Fruit fly (Drosophila melanogaster) S2 (cell line): ENCODE measurements around the gene CG14096.
A peak's percentile ranks its signal among the peaks of the same experiment; 100 is the strongest.
"Not testable (repeated sequence)": the region's sequence is repeated elsewhere in the genome, so short reads cannot be mapped to it uniquely, and the experiment has no call there.

Source experiments
- CG8478 ChIP-seq: fragments of >200 bp; optimal IDR thresholded peaks from 2 replicates; lab custom pipeline; 2018
- CTCF ChIP-seq, 2 experiments: fragments of >200 bp; optimal IDR thresholded peaks; 2 replicates each; lab custom pipeline; 2018

The CG14096 gene

DNA sequence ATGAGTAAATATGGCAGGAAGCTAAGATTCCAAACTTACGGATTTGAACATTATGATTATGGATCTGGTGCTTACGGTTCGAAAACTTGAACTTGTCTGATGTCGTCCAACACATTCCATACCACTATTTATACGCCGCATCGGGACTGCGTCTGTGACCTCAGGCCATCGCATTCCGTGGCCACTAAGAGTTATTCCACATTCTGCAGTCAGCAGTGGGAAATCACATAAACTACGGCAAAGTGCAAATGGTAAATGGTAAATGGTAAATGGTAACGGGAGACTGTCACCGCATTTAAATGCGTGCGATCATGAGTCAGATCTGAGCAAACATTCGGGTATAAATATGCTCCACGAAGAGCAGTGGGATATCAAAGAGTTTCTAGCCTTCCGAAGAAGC lies at the start of gene CG14096, which contains the start of gene CG32214:
TSS of gene CG14096 (minus strand) at position 101 of the 400 bp plus-strand sequence.
TSS of gene CG32214 (plus strand) at position 368 of the 400 bp plus-strand sequence.
- not testable (repeated sequence) for TF ChIP-seq CTCF (optimal IDR thresholded peaks at IDR 0.05; lab: Kevin White, UChicago); CG8478 (lab: Kevin White, UChicago)

dm6 chr3L:19516547-19516946 lies 49.7 kb upstream of the CG14096 start:
- TF ChIP-seq CG8478 (lab: Kevin White, UChicago) (no peak), CTCF (optimal IDR thresholded peaks at IDR 0.05; lab: Kevin White, UChicago) (peak; percentile 90 to 96)

dm6 chr3L:19512672-19513071 lies 45.8 kb upstream of the CG14096 start:
- TF ChIP-seq CTCF (optimal IDR thresholded peaks at IDR 0.05; lab: Kevin White, UChicago) (no peak), CG8478 (lab: Kevin White, UChicago) (no peak)

DNA sequence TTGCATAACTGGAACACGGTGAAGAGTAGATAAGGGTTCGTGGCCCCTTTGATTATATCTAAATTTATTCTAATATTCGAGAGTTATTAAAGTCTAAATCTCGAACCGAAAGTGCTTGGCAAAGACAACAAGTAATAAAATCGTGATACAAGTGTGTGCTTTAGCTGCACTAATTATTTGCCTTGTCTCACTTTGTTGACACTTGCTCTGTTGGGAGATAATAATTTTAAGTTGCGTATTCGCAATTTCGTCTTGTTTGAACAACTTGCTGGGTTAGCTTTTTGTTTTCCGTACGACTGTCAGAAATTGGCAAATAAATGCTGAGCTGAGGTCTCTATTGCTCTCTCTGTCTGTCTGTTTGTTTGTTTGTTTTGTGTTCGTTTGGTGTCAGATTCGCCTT lies 37.8 kb upstream of the CG14096 start:
- TF ChIP-seq CG8478 (lab: Kevin White, UChicago): no peak
- no peak for TF ChIP-seq CTCF (optimal IDR thresholded peaks at IDR 0.05; lab: Kevin White, UChicago)

DNA sequence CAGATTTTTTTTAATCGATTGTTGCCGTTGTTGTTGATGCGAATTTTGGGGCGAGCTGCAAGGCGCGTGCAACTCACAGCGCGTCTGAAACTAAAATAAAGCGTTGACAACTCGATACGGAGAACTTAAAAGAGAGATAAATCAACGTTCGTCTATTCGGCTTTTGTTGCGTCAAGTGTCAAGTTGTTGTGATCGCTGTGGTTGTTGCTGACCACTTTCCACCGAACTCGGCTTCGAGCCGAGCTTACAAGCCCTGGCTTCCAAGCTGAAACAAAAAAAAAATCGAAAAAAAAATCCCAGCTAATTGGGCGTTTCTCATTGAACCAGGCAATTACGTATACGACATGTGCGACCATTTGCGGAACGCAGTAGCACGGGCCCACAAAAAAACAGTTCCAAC lies 36.9 kb upstream of the CG14096 start, which contains the start of gene CG9452:
TSS of gene CG9452 (minus strand) at position 101 of the 400 bp plus-strand sequence.
- TF ChIP-seq CG8478 (lab: Kevin White, UChicago) (no peak), CTCF (optimal IDR thresholded peaks at IDR 0.05; lab: Kevin White, UChicago) (no peak)

DNA sequence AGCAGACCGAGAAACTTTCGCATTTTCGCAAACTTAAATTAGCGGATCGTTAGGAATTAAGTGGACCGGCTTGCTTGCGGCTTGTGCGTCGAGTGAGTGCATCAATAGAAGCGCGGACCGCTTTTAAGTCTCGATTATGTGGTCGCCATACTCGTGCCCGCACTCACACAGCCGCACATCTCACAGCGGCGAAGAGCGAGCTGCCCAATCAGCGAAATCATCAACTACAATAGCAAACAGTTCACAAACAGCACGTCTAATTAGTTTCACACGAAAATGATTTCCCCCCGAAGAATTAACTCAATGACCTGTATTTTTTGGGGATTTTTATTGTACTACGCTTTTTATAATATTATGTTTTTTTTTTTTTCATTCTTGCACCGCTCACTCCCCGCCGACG lies 33.8 kb upstream of the CG14096 start, which contains the start of gene CG9451:
TSS of gene CG9451 (minus strand) at position 101 of the 400 bp plus-strand sequence.
- TF ChIP-seq CTCF (optimal IDR thresholded peaks at IDR 0.05; lab: Kevin White, UChicago) (no peak), CG8478 (lab: Kevin White, UChicago) (no peak)

DNA sequence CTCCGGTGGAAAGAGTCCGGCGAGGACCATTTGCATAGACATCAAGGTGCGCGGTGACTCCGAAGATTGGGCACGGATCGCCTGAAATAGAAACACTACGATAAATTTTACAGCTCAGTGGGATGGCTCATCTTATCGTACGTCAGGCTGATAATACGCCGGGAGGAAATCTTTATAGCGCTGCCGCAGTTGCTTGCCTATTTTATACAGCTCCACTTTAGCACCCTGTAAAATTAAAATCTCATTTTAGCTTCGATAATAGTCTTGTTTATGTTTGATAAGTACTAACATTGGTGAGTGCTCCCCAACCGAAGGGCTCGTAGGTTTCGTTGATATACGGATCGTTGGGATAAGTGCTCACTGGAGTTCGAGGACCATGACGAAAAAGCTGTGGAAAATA lies 32.5 kb upstream of the CG14096 start:
- TF ChIP-seq CTCF (optimal IDR thresholded peaks at IDR 0.05; lab: Kevin White, UChicago) (no peak), CG8478 (lab: Kevin White, UChicago) (no peak)

dm6 chr3L:19497623-19498022 lies 30.7 kb upstream of the CG14096 start, which contains the start of gene CG9449:
CG9449 (minus strand) TSS chr3L:19497723.
- TF ChIP-seq CTCF (optimal IDR thresholded peaks at IDR 0.05; lab: Kevin White, UChicago) (no peak), CG8478 (lab: Kevin White, UChicago) (no peak)

- TF ChIP-seq CTCF (optimal IDR thresholded peaks at IDR 0.05; lab: Kevin White, UChicago) (no peak), CG8478 (lab: Kevin White, UChicago) (no peak)
These were observed 30.3 kb upstream of the CG14096 start for dm6 chr3L:19497135-19497534.

- no peak for TF ChIP-seq CTCF (optimal IDR thresholded peaks at IDR 0.05; lab: Kevin White, UChicago)
- no peak for TF ChIP-seq CG8478 (lab: Kevin White, UChicago)
These were observed 29.7 kb upstream of the CG14096 start for dm6 chr3L:19496600-19496999.

DNA sequence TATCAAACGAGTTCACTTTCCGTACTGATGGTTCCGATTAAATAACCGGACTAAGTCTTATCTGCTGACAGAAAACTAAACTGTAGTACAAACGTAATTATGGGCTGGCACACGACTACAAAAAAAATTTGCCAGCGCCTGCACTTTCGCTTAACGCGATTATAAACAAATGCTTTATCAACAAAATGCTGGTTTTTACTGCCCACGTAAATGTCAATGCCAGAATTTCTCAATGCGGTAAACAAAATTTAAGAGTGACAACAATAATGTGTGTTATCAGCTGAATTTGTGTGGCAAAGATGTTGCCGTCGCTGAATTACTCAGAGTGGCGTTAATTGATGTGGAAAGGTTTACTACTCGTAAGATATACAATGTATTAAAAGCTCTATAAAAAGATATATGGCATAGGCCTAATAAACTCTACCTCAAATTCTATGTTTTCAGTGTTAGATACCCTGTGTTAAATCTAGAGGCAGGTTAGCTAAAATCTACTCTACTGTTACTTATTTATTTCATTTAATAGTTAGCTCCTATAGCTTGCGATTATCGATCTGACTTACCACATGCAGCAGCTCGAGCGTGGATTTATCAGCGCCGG lies 29.2 kb upstream of the CG14096 start:
- no peak for TF ChIP-seq CTCF (optimal IDR thresholded peaks at IDR 0.05; lab: Kevin White, UChicago)
- TF ChIP-seq CG8478 (lab: Kevin White, UChicago): no peak

dm6 chr3L:19494954-19495353 lies 28.1 kb upstream of the CG14096 start:
- TF ChIP-seq CG8478 (lab: Kevin White, UChicago) (no peak), CTCF (optimal IDR thresholded peaks at IDR 0.05; lab: Kevin White, UChicago) (no peak)

DNA sequence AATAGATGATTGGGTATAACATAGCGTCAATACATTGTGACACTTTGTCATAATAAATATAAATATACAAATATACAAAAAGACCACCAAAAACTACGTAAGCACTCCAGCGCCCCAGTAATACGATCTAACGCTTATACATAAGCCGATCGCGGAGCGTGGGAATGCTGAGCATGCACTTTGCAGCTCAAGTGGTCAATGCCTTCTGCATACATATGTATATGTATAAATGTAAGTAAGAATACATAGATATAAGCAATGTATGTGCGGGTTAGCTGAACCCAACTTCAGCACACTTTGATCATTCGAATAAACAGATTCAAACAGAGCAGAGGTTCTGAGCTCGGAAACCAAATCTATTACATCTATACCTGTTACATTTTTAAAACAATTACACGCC lies 20.4 kb upstream of the CG14096 start, which contains the start of gene CG32212:
TSS of gene CG32212 (plus strand) at position 301 of the 400 bp plus-strand sequence.
- not testable (repeated sequence) for TF ChIP-seq CG8478 (lab: Kevin White, UChicago); CTCF (optimal IDR thresholded peaks at IDR 0.05; lab: Kevin White, UChicago)

DNA sequence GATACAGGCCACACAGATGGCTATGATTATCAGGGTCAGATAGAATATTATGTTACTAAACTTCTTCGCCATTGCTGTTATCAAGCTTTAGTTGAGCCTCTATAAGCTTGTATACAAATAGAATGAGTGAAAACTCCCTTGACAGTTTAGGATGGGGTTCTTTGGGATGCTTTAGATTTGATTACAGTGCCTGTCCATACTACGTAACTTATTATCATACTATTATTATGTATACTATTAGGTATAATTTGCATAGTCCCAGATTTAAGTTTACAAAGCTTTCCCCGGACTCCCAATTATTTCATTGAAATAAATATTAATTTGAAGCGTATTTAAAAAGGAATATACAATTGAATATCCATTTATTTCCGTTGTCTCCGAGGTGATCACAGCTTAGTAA lies 19.5 kb upstream of the CG14096 start, which contains the start of gene brv1:
TSS of gene brv1 (minus strand) at position 101 of the 400 bp plus-strand sequence.
- no peak for TF ChIP-seq CTCF (optimal IDR thresholded peaks at IDR 0.05; lab: Kevin White, UChicago)
- TF ChIP-seq CG8478 (lab: Kevin White, UChicago): no peak

dm6 chr3L:19483007-19483406 lies 16.1 kb upstream of the CG14096 start:
- TF ChIP-seq CTCF (optimal IDR thresholded peaks at IDR 0.05; lab: Kevin White, UChicago) (no peak), CG8478 (lab: Kevin White, UChicago) (no peak)
